Worm (Caenorhabditis elegans) whole organism, L2 larva: ENCODE data around the gene pmk-3.

ENCODE experiments used
- C34F6.9 ChIP-seq: fragments of 150-350 bp; optimal IDR thresholded peaks from 2 replicates; lab custom pipeline; 2014; ENCODE audit warnings: missing biosample characterization, missing genetic modification characterization
- F13H6.1 ChIP-seq: sonication (generic microtip); optimal IDR thresholded peaks from 2 replicates; lab custom pipeline; 2016; ENCODE audit warnings: missing genetic modification characterization, missing compliant biosample characterization
- R02D3.7 ChIP-seq: fragments of 150-350 bp; optimal IDR thresholded peaks from 2 replicates; lab custom pipeline; 2014; ENCODE audit warnings: missing biosample characterization, missing genetic modification characterization
- Y55F3AM.14 ChIP-seq: fragments of 200-800 bp; sonication (Bioruptor generic); optimal IDR thresholded peaks from 2 replicates; lab custom pipeline; 2018; ENCODE audit warnings: mild to moderate bottlenecking, missing genetic modification characterization, missing compliant biosample characterization
- ZK546.5 ChIP-seq: sonication (generic microtip); optimal IDR thresholded peaks from 2 replicates; lab custom pipeline; 2017; ENCODE audit warnings: missing biosample characterization, missing genetic modification characterization
- alr-1 ChIP-seq: fragments of 150-350 bp; optimal IDR thresholded peaks from 2 replicates; lab custom pipeline; 2014; ENCODE audit warnings: missing biosample characterization, missing genetic modification characterization
- aly-2 ChIP-seq: fragments of 150-350 bp; optimal IDR thresholded peaks from 2 replicates; lab custom pipeline; 2014; ENCODE audit warnings: missing biosample characterization, missing genetic modification characterization
- ama-1 ChIP-seq: fragments of 150-350 bp; optimal IDR thresholded peaks from 2 replicates; lab custom pipeline; 2018; ENCODE audit warnings: inconsistent platforms
- blmp-1 ChIP-seq: sonication (generic microtip); optimal IDR thresholded peaks from 2 replicates; lab custom pipeline; 2017; ENCODE audit warnings: missing genetic modification characterization, mild to moderate bottlenecking, missing compliant biosample characterization, antibody characterized with exemption, moderate library complexity; ENCODE audit not compliant: insufficient read depth
- ceh-16 ChIP-seq: fragments of 150-350 bp; optimal IDR thresholded peaks from 2 replicates; lab custom pipeline; 2014; ENCODE audit warnings: missing biosample characterization, missing genetic modification characterization
- ceh-82 ChIP-seq: fragments of 150-350 bp; optimal IDR thresholded peaks from 2 replicates; lab custom pipeline; 2014; ENCODE audit warnings: missing biosample characterization, missing genetic modification characterization
- crh-2 ChIP-seq: sonication (generic microtip); optimal IDR thresholded peaks from 2 replicates; lab custom pipeline; 2017; ENCODE audit warnings: missing biosample characterization, missing genetic modification characterization
- dmd-4 ChIP-seq: sonication (generic microtip); optimal IDR thresholded peaks from 2 replicates; lab custom pipeline; 2017; ENCODE audit warnings: missing biosample characterization, missing genetic modification characterization
- egl-27 ChIP-seq: sonication (generic microtip); optimal IDR thresholded peaks from 3 replicates; lab custom pipeline; 2017; ENCODE audit warnings: missing biosample characterization, missing genetic modification reagents, missing genetic modification characterization
- elt-1 ChIP-seq: fragments of 150-350 bp; optimal IDR thresholded peaks from 2 replicates; lab custom pipeline; 2014; ENCODE audit warnings: missing biosample characterization, missing genetic modification characterization
- elt-3 ChIP-seq: sonication (generic microtip); optimal IDR thresholded peaks from 2 replicates; lab custom pipeline; 2017; ENCODE audit warnings: missing biosample characterization, missing genetic modification characterization
- fos-1 ChIP-seq: fragments of 150-350 bp; optimal IDR thresholded peaks from 2 replicates; lab custom pipeline; 2014; ENCODE audit warnings: missing biosample characterization, missing genetic modification characterization
- lin-11 ChIP-seq: fragments of 150-350 bp; sonication (generic microtip); optimal IDR thresholded peaks from 2 replicates; lab custom pipeline; 2014; ENCODE audit warnings: missing biosample characterization, missing genetic modification characterization, inconsistent platforms, mixed read lengths
- lin-39 ChIP-seq: fragments of 150-350 bp; optimal IDR thresholded peaks from 2 replicates; lab custom pipeline; 2014; ENCODE audit warnings: missing biosample characterization, missing genetic modification reagents, missing genetic modification characterization
- lsy-2 ChIP-seq, 2 experiments: fragments of 150-350 bp in 1 of 2; sonication (generic microtip) in 1 of 2; optimal IDR thresholded peaks; 2 replicates each; lab custom pipeline; 2014 to 2017; ENCODE audit warnings: missing biosample characterization in 2 of 2, missing genetic modification characterization in 2 of 2
- mab-5 ChIP-seq: fragments of 150-350 bp; optimal IDR thresholded peaks from 2 replicates; lab custom pipeline; 2014; ENCODE audit warnings: missing biosample characterization, missing genetic modification characterization
- nhr-10 ChIP-seq: sonication (generic microtip); optimal IDR thresholded peaks from 2 replicates; lab custom pipeline; 2017; ENCODE audit warnings: missing biosample characterization, missing genetic modification characterization
- nhr-11 ChIP-seq: fragments of 150-350 bp; optimal IDR thresholded peaks from 2 replicates; lab custom pipeline; 2014; ENCODE audit warnings: missing biosample characterization, missing genetic modification characterization
- nhr-23 ChIP-seq: fragments of 150-350 bp; optimal IDR thresholded peaks from 2 replicates; lab custom pipeline; 2014; ENCODE audit warnings: missing biosample characterization, missing genetic modification reagents, missing genetic modification characterization
- nhr-237 ChIP-seq: fragments of 150-350 bp; optimal IDR thresholded peaks from 2 replicates; lab custom pipeline; 2014; ENCODE audit warnings: missing biosample characterization, missing genetic modification characterization
- nhr-25 ChIP-seq: fragments of 150-350 bp; sonication (generic microtip); optimal IDR thresholded peaks from 3 replicates; lab custom pipeline; 2014; ENCODE audit warnings: missing biosample characterization, missing genetic modification characterization
- peb-1 ChIP-seq: fragments of 150-350 bp; optimal IDR thresholded peaks from 2 replicates; lab custom pipeline; 2014; ENCODE audit warnings: missing biosample characterization, missing genetic modification characterization
- sem-4 ChIP-seq: fragments of 150-350 bp; optimal IDR thresholded peaks from 2 replicates; lab custom pipeline; 2014; ENCODE audit warnings: missing biosample characterization, missing genetic modification reagents, missing genetic modification characterization
- skn-1 ChIP-seq: sonication (generic microtip); optimal IDR thresholded peaks from 2 replicates; lab custom pipeline; 2017; ENCODE audit warnings: missing biosample characterization, missing genetic modification characterization
- sma-9 ChIP-seq, 2 experiments: fragments of 150-350 bp in 1 of 2; sonication (generic microtip) in 1 of 2; optimal IDR thresholded peaks; 2 replicates each; lab custom pipeline; 2014 to 2016; ENCODE audit warnings: missing genetic modification characterization in 2 of 2, mild to moderate bottlenecking in 1 of 2, missing biosample characterization in 1 of 2, missing compliant biosample characterization in 1 of 2, missing genetic modification reagents in 1 of 2, moderate library complexity in 1 of 2
- snpc-4 ChIP-seq: fragments of 150-350 bp; optimal IDR thresholded peaks from 2 replicates; lab custom pipeline; 2014; ENCODE audit warnings: missing biosample characterization, missing genetic modification characterization
- unc-39 ChIP-seq: fragments of 150-350 bp; optimal IDR thresholded peaks from 2 replicates; lab custom pipeline; 2014; ENCODE audit warnings: missing biosample characterization, missing genetic modification characterization
- zag-1 ChIP-seq: fragments of 150-350 bp; optimal IDR thresholded peaks from 2 replicates; lab custom pipeline; 2014; ENCODE audit warnings: missing biosample characterization, missing genetic modification characterization
- ztf-1 ChIP-seq: fragments of 200-800 bp; sonication (Bioruptor generic); conservative IDR thresholded peaks from 2 replicates; pipeline ENCODE4 v1.3.6; 2022; ENCODE audit warnings: missing genetic modification characterization, missing compliant biosample characterization
- ztf-11 ChIP-seq: sonication (generic microtip); optimal IDR thresholded peaks from 2 replicates; lab custom pipeline; 2017; ENCODE audit warnings: missing biosample characterization, missing genetic modification characterization
- ztf-4 ChIP-seq: fragments of 150-350 bp; optimal IDR thresholded peaks from 2 replicates; lab custom pipeline; 2014; ENCODE audit warnings: missing biosample characterization, missing genetic modification characterization

The pmk-3 gene

ce11 chrIV:8146283-8146682, 7.3 kb downstream of the pmk-3 start (continued):
- TF ChIP-seq nhr-11 (no peak), nhr-25 (tag; lab: Kevin White, UChicago) (peak; percentile 86), ceh-16 (tag; lab: Kevin White, UChicago) (no peak), fos-1 (tag; lab: Kevin White, UChicago) (peak; percentile 19), ama-1 (lab: Kevin White, UChicago) (no peak), Y55F3AM.14 (no peak), R02D3.7 (tag; lab: Kevin White, UChicago) (no peak), peb-1 (tag; lab: Kevin White, UChicago) (no peak), ztf-4 (tag; lab: Kevin White, UChicago) (no peak), ceh-82 (no peak), unc-39 (tag; lab: Kevin White, UChicago) (no peak)

- TF ChIP-seq Y55F3AM.14 (no peak), sem-4 (no peak), lin-39 (tag; lab: Kevin White, UChicago) (no peak), nhr-11 (no peak), peb-1 (tag; lab: Kevin White, UChicago) (no peak), lin-11 (tag; lab: Kevin White, UChicago) (no peak), egl-27 (no peak), elt-1 (no peak), alr-1 (tag; lab: Kevin White, UChicago) (no peak), ZK546.5 (tag; lab: Kevin White, UChicago) (no peak), nhr-10 (no peak), sma-9 (GFP tag; optimal IDR thresholded peaks at IDR 0.05; lab: Kevin White, UChicago) (no peak), sma-9 (tag; optimal IDR thresholded peaks at IDR 0.05; lab: Kevin White, UChicago) (no peak), lsy-2 (tag; optimal IDR thresholded peaks at IDR 0.05; lab: Kevin White, UChicago) (no peak), ztf-1 (GFP tag; lab: Robert Waterston, UW) (no peak)
- TF ChIP-seq, all 48 proteins: peak for 0
Measured at ce11 chrIV:8148494-8148893, 9.5 kb downstream of the pmk-3 start, which contains the start of gene pmk-1. TSS of gene pmk-1 (plus strand) at chrIV:8148794.

- peak in 1 of 2 experiments; percentile 1 for TF ChIP-seq lsy-2 (tag; optimal IDR thresholded peaks at IDR 0.05; lab: Kevin White, UChicago)
- TF ChIP-seq crh-2 (tag; lab: Kevin White, UChicago): peak; percentile 64
- no peak for TF ChIP-seq snpc-4 (tag; lab: Kevin White, UChicago)
- peak; percentile 65 for TF ChIP-seq sma-9 (GFP tag; optimal IDR thresholded peaks at IDR 0.05; lab: Kevin White, UChicago)
- TF ChIP-seq sma-9 (tag; optimal IDR thresholded peaks at IDR 0.05; lab: Kevin White, UChicago): no peak
- TF ChIP-seq skn-1 (tag; lab: Kevin White, UChicago): peak; percentile 11
- no peak for TF ChIP-seq mab-5
- TF ChIP-seq fos-1 (tag; lab: Kevin White, UChicago): peak; percentile 75
- peak; percentile 10 for TF ChIP-seq F13H6.1
Measured at ce11 chrIV:8151721-8152120, 12.7 kb downstream of the pmk-3 start.

ce11 chrIV:8152145-8152544, 13.1 kb downstream of the pmk-3 start, which contains the start of gene faah-2:
TSS of gene faah-2 (plus strand) at chrIV:8152445.
- no peak for TF ChIP-seq elt-1
- TF ChIP-seq nhr-237 (tag; lab: Kevin White, UChicago): no peak
- no peak for TF ChIP-seq zag-1 (tag; lab: Kevin White, UChicago)
- TF ChIP-seq unc-39 (tag; lab: Kevin White, UChicago): no peak
- TF ChIP-seq C34F6.9 (tag; lab: Kevin White, UChicago): no peak
- no peak for TF ChIP-seq elt-3 (tag; lab: Kevin White, UChicago)
- no peak for TF ChIP-seq dmd-4 (tag; lab: Kevin White, UChicago)
- TF ChIP-seq ama-1 (lab: Kevin White, UChicago): no peak
- no peak for TF ChIP-seq aly-2 (tag; lab: Kevin White, UChicago)
- TF ChIP-seq sma-9 (GFP tag; optimal IDR thresholded peaks at IDR 0.05; lab: Kevin White, UChicago): no peak
- no peak for TF ChIP-seq sma-9 (tag; optimal IDR thresholded peaks at IDR 0.05; lab: Kevin White, UChicago)
- no peak for TF ChIP-seq nhr-11
- no peak for TF ChIP-seq blmp-1 (tag; lab: Kevin White, UChicago)
- no peak for TF ChIP-seq lin-11 (tag; lab: Kevin White, UChicago)
- TF ChIP-seq Y55F3AM.14: no peak
- TF ChIP-seq ztf-11: no peak
- TF ChIP-seq ceh-16 (tag; lab: Kevin White, UChicago): no peak

- TF ChIP-seq nhr-23 (tag; lab: Kevin White, UChicago) (no peak), fos-1 (tag; lab: Kevin White, UChicago) (peak; percentile 56), nhr-25 (tag; lab: Kevin White, UChicago) (no peak)
Measured at ce11 chrIV:8152688-8153087, 13.7 kb downstream of the pmk-3 start.
